Fruit fly (Drosophila melanogaster): ENCODE data around the gene TP53INP.

The TP53INP gene

dm6 chr3L:4406653-4407257, at the start of gene TP53INP (continued):
- TF ChIP-seq sima (GFP tag; optimal IDR thresholded peaks at IDR 0.05) (no peak), CG8281 (tag; optimal IDR thresholded peaks at IDR 0.05) (peak; percentile 58), nau (GFP tag; optimal IDR thresholded peaks at IDR 0.05) (peak; percentile 90), sens-2 (GFP tag; IDR thresholded peaks at IDR 0.05) (no peak), Chrac-16 (GFP tag; optimal IDR thresholded peaks at IDR 0.05) (peak; percentile 82), CG15601 (tag; optimal IDR thresholded peaks at IDR 0.05) (peak; percentile 84), row (GFP tag; IDR thresholded peaks at IDR 0.05) (peak; percentile 93), en (GFP tag; optimal IDR thresholded peaks at IDR 0.05) (peak; percentile 61), lbe (GFP tag; optimal IDR thresholded peaks at IDR 0.05) (peak; percentile 66), CG18011 (GFP tag; optimal IDR thresholded peaks at IDR 0.05) (peak; percentile 60), wor (GFP tag; IDR thresholded peaks at IDR 0.05) (peak; percentile 65), CG34224 (GFP tag; IDR thresholded peaks at IDR 0.05; ENCODE audit: partially characterized antibody) (peak; percentile 30; the same call in 2 of the 3 replicates), vvl (GFP tag; IDR thresholded peaks at IDR 0.05) (peak; percentile 80), da (GFP tag; optimal IDR thresholded peaks at IDR 0.05) (peak; percentile 46), CG8089 (GFP tag; optimal IDR thresholded peaks at IDR 0.05) (peak; percentile 78), Dfd (GFP tag; optimal IDR thresholded peaks at IDR 0.05) (no peak), CG6689 (GFP tag; IDR thresholded peaks at IDR 0.05) (peak; percentile 69), cg (GFP tag; optimal IDR thresholded peaks at IDR 0.05) (peak; percentile 89), CG6654 (GFP tag; optimal IDR thresholded peaks at IDR 0.05) (peak; percentile 62), Nf-YC (tag; optimal IDR thresholded peaks at IDR 0.05) (peak; percentile 85), CG10462 (GFP tag; optimal IDR thresholded peaks at IDR 0.05) (peak; percentile 84), odd (GFP tag; optimal IDR thresholded peaks at IDR 0.05) (peak; percentile 93), fd64A (GFP tag; optimal IDR thresholded peaks at IDR 0.05) (no peak), CG1603 (tag; optimal IDR thresholded peaks at IDR 0.05) (peak; percentile 71), CG17359 (tag; optimal IDR thresholded peaks at IDR 0.05) (peak; percentile 76), jing (GFP tag; optimal IDR thresholded peaks at IDR 0.05) (peak; percentile 65), Hr39 (optimal IDR thresholded peaks at IDR 0.05) (no peak), CG12744 (GFP tag; optimal IDR thresholded peaks at IDR 0.05) (peak; percentile 43), CG1602 (GFP tag; optimal IDR thresholded peaks at IDR 0.05) (peak; percentile 88), aop (GFP tag; IDR thresholded peaks at IDR 0.05) (0 out of 2 replicates have a peak, but pooled peaks have one; percentile 5), ro (GFP tag; IDR thresholded peaks at IDR 0.05) (peak; percentile 24; the same call in 1 of the 2 replicates), CG7745 (tag; optimal IDR thresholded peaks at IDR 0.05) (no peak), seq (GFP tag; IDR thresholded peaks at IDR 0.05) (peak; percentile 74; the same call in 1 of the 2 replicates), CG31224 (GFP tag; IDR thresholded peaks at IDR 0.05) (peak; percentile 58; the same call in 1 of the 2 replicates), CG8765 (GFP tag; IDR thresholded peaks at IDR 0.05) (peak; percentile 38; the same call in 1 of the 2 replicates), ERR (GFP tag; optimal IDR thresholded peaks at IDR 0.05) (peak; percentile 17), CG9876 (GFP tag; optimal IDR thresholded peaks at IDR 0.05) (peak; percentile 23), CG17328 (GFP tag; IDR thresholded peaks at IDR 0.05) (peak; percentile 74), CG34422 (GFP tag; IDR thresholded peaks at IDR 0.05) (no peak; the same call in 1 of the 3 replicates), CG4617 (GFP tag; optimal IDR thresholded peaks at IDR 0.05; ENCODE audit: borderline replicate concordance) (peak; percentile 34), CG16779 (GFP tag; IDR thresholded peaks at IDR 0.05) (peak; percentile 61; the same call in 1 of the 2 replicates), CG15011 (GFP tag; optimal IDR thresholded peaks at IDR 0.05) (peak; percentile 80), CG6765 (GFP tag; optimal IDR thresholded peaks at IDR 0.05) (peak; percentile 69), Hr51 (GFP tag; optimal IDR thresholded peaks at IDR 0.05) (peak; percentile 62 to 94), Fer1 (GFP tag; optimal IDR thresholded peaks at IDR 0.05) (peak; percentile 93), Gug (GFP tag; IDR thresholded peaks at IDR 0.05) (no peak; the same call in 2 of the 4 replicates), salm (tag; optimal IDR thresholded peaks at IDR 0.05) (peak; percentile 87), Sox102F (GFP tag; optimal IDR thresholded peaks at IDR 0.05) (peak; percentile 92), slou (GFP tag; optimal IDR thresholded peaks at IDR 0.05) (peak; percentile 73), CG1647 (GFP tag; optimal IDR thresholded peaks at IDR 0.05) (peak; percentile 41)
